Worm (Caenorhabditis elegans) whole organism, late embryonic: ENCODE data around the gene F18A12.7.

Experiments used
- ama-1 ChIP-seq: fragments of 150-350 bp; optimal IDR thresholded peaks from 2 replicates; lab custom pipeline; 2014
- ceh-14 ChIP-seq: sonication (generic microtip); optimal IDR thresholded peaks from 2 replicates; lab custom pipeline; 2016; ENCODE audit warnings: missing genotype, missing genetic modification characterization, missing compliant biosample characterization
- ceh-30 ChIP-seq: fragments of 150-350 bp; optimal IDR thresholded peaks from 2 replicates; lab custom pipeline; 2014; ENCODE audit warnings: missing biosample characterization, missing genetic modification characterization
- ceh-6 ChIP-seq: fragments of 200-800 bp; sonication (Bioruptor generic); optimal IDR thresholded peaks from 2 replicates; lab custom pipeline; 2018; ENCODE audit warnings: mild to moderate bottlenecking, missing genetic modification characterization, missing compliant biosample characterization
- hlh-15 ChIP-seq: sonication (generic microtip); optimal IDR thresholded peaks from 2 replicates; lab custom pipeline; 2016; ENCODE audit warnings: missing genetic modification characterization, missing compliant biosample characterization
- hlh-30 ChIP-seq: sonication (generic microtip); optimal IDR thresholded peaks from 2 replicates; lab custom pipeline; 2017; ENCODE audit warnings: antibody characterized with exemption, missing genetic modification characterization, missing compliant biosample characterization; ENCODE audit not compliant: insufficient read depth
- madf-2 ChIP-seq: sonication (generic microtip); optimal IDR thresholded peaks from 2 replicates; lab custom pipeline; 2017; ENCODE audit warnings: missing genetic modification characterization, missing compliant biosample characterization
- nfya-1 ChIP-seq: sonication (generic microtip); optimal IDR thresholded peaks from 2 replicates; lab custom pipeline; 2017; ENCODE audit warnings: missing genetic modification characterization, mild to moderate bottlenecking, missing compliant biosample characterization, antibody characterized with exemption, moderate library complexity
- nhr-11 ChIP-seq: fragments of 150-350 bp; optimal IDR thresholded peaks from 2 replicates; lab custom pipeline; 2014; ENCODE audit warnings: missing biosample characterization, missing genetic modification characterization
- pqm-1 ChIP-seq: sonication (generic microtip); optimal IDR thresholded peaks from 2 replicates; lab custom pipeline; 2016; ENCODE audit warnings: missing genetic modification characterization, missing compliant biosample characterization
- sox-2 ChIP-seq: fragments of 200-800 bp; sonication (Bioruptor generic); IDR thresholded peaks from 2 replicates; pipeline ENCODE4 v1.3.6; 2022; ENCODE audit warnings: missing genetic modification reagents, missing genetic modification characterization, missing compliant biosample characterization
- tbx-2 ChIP-seq: sonication (generic microtip); optimal IDR thresholded peaks from 2 replicates; lab custom pipeline; 2016; ENCODE audit warnings: missing genetic modification characterization, missing compliant biosample characterization
- unc-55 ChIP-seq: sonication (generic microtip); optimal IDR thresholded peaks from 2 replicates; lab custom pipeline; 2017; ENCODE audit warnings: missing biosample characterization, missing genetic modification reagents, missing genetic modification characterization
- unc-86 ChIP-seq: sonication (generic microtip); optimal IDR thresholded peaks from 2 replicates; lab custom pipeline; 2016; ENCODE audit warnings: missing genetic modification characterization, missing compliant biosample characterization

- no peak for TF ChIP-seq unc-86 (tag; lab: Kevin White, UChicago)
- TF ChIP-seq ama-1 (lab: Kevin White, UChicago): no peak
- no peak for TF ChIP-seq hlh-15
- TF ChIP-seq hlh-30 (tag; lab: Kevin White, UChicago): no peak
- TF ChIP-seq sox-2 (GFP tag; lab: Robert Waterston, UW): no peak
- TF ChIP-seq nfya-1: no peak
- no peak for TF ChIP-seq ceh-14 (tag; lab: Kevin White, UChicago)
- TF ChIP-seq tbx-2 (tag; lab: Kevin White, UChicago): no peak
- TF ChIP-seq pqm-1 (tag; lab: Kevin White, UChicago): no peak
- TF ChIP-seq ceh-30 (tag; lab: Kevin White, UChicago): no peak
- no peak for TF ChIP-seq nhr-11
- TF ChIP-seq ceh-6 (GFP tag; lab: Kevin White, UChicago): no peak
- TF ChIP-seq unc-55 (GFP tag; lab: Kevin White, UChicago): no peak
- no peak for TF ChIP-seq madf-2 (tag; lab: Kevin White, UChicago)
These were observed 43.3 kb downstream of the F18A12.7 start, which contains the start of gene bath-23 for ce11 chrII:3371010-3371409.
